Worm (Caenorhabditis elegans) whole organism, L3 larva: ENCODE results near the gene eif-2Balpha.

ENCODE experiments used
- R02D3.7 ChIP-seq: fragments of 150-350 bp; optimal IDR thresholded peaks from 2 replicates; lab custom pipeline; 2014; ENCODE audit warnings: missing biosample characterization, missing genetic modification characterization
- ceh-16 ChIP-seq: sonication (generic microtip); optimal IDR thresholded peaks from 2 replicates; lab custom pipeline; 2017; ENCODE audit warnings: missing biosample characterization, missing genetic modification characterization
- daf-12 ChIP-seq: fragments of 150-350 bp; optimal IDR thresholded peaks from 2 replicates; lab custom pipeline; 2014; ENCODE audit warnings: missing biosample characterization, missing genetic modification reagents, missing genetic modification characterization
- fos-1 ChIP-seq: fragments of 150-350 bp; optimal IDR thresholded peaks from 2 replicates; lab custom pipeline; 2014; ENCODE audit warnings: missing biosample characterization, missing genetic modification characterization
- jun-1 ChIP-seq: fragments of 150-350 bp; optimal IDR thresholded peaks from 2 replicates; lab custom pipeline; 2014; ENCODE audit warnings: missing biosample characterization, missing genetic modification reagents, missing genetic modification characterization
- mml-1 ChIP-seq: fragments of 150-350 bp; sonication (generic microtip); optimal IDR thresholded peaks from 3 replicates; lab custom pipeline; 2014; ENCODE audit warnings: missing biosample characterization, missing genetic modification characterization
- nhr-12 ChIP-seq: fragments of 150-350 bp; optimal IDR thresholded peaks from 2 replicates; lab custom pipeline; 2014; ENCODE audit warnings: missing biosample characterization, missing genetic modification characterization
- nhr-77 ChIP-seq: fragments of 150-350 bp; optimal IDR thresholded peaks from 2 replicates; lab custom pipeline; 2014; ENCODE audit warnings: missing biosample characterization, missing genetic modification characterization
- pqm-1 ChIP-seq: fragments of 150-350 bp; optimal IDR thresholded peaks from 2 replicates; lab custom pipeline; 2017; ENCODE audit warnings: missing biosample characterization, missing genetic modification characterization, inconsistent platforms
- sea-2 ChIP-seq: fragments of 150-350 bp; sonication (generic microtip); optimal IDR thresholded peaks from 4 replicates; lab custom pipeline; 2014; ENCODE audit warnings: missing biosample characterization, missing genetic modification reagents, missing genetic modification characterization
- unc-62 ChIP-seq: fragments of 150-350 bp; sonication (generic microtip); optimal IDR thresholded peaks from 4 replicates; lab custom pipeline; 2014; ENCODE audit warnings: missing biosample characterization, missing genetic modification reagents, missing genetic modification characterization
- ztf-11 ChIP-seq: fragments of 150-350 bp; optimal IDR thresholded peaks from 2 replicates; lab custom pipeline; 2014; ENCODE audit warnings: missing biosample characterization, missing genetic modification characterization
- ztf-4 ChIP-seq: fragments of 150-350 bp; optimal IDR thresholded peaks from 2 replicates; lab custom pipeline; 2014; ENCODE audit warnings: missing biosample characterization, missing genetic modification characterization

DNA sequence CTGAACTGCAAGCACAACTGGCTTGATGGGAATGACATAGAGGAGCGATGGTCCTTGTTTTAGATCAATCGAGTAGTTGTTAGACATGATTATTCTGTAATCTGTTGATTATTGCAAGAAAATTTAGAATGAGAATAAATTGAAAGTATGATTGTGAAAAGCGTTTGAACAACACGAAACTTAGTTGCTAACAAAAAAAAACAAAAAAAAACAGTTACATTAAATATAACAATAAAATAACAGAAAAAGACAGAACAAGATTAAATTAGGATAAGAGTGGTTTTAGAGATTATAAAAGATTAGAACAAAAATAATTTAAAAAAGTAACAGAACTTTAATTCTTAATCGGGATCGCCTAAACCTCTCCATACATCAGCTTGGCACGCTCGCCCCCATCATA lies 20.3 kb downstream of the eif-2Balpha start, which contains the start of gene C48B4.9:
- TF ChIP-seq fos-1 (tag; lab: Kevin White, UChicago) (no peak), nhr-77 (tag; lab: Kevin White, UChicago) (no peak), sea-2 (GFP tag; lab: Kevin White, UChicago) (no peak), ceh-16 (tag; lab: Kevin White, UChicago) (no peak), daf-12 (tag; lab: Kevin White, UChicago) (no peak), R02D3.7 (no peak), pqm-1 (tag; lab: Kevin White, UChicago) (no peak), ztf-11 (no peak), ztf-4 (tag; lab: Kevin White, UChicago) (no peak), jun-1 (no peak), unc-62 (GFP tag; lab: Kevin White, UChicago) (no peak), mml-1 (no peak), nhr-12 (tag; lab: Kevin White, UChicago) (no peak)
